Worm (Caenorhabditis elegans): Measurements from ENCODE around the gene K10H10.5.

Gene K10H10.5

DNA sequence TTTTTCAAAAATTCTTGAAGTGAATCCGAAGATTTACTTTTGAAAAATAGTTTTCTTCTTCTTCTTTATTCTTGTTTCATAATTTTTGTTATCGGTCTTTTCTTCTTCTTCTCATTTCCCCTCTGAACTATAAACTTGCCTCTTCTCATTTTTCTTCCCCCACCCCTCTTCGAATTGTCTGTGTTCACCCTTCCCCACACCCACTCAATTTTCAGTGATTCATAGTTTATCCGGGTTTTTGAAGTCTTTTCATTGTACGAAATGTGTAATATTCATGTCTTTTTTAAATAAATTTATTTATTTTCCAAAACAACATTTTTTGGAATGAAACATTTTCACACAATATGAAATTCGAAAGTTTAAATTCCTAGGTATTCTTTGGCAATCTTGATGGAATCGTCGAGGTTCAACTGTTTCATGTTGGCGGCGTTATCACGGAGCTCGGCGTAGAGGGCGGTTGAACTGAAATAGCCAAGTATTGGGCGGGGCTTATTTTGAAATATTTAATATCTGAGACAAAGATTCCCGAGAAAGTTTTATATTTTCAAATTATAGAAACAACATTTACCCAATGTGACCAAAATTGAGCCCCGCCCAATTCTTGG lies 8.9 kb upstream of the K10H10.5 start:
- no peak for TF ChIP-seq rnt-1 (tag; optimal IDR thresholded peaks at IDR 0.05)
- no peak for TF ChIP-seq egl-27 (tag; optimal IDR thresholded peaks at IDR 0.05)
- no peak for TF ChIP-seq egl-13 (tag; optimal IDR thresholded peaks at IDR 0.05)
- no peak for TF ChIP-seq ztf-11 (tag; optimal IDR thresholded peaks at IDR 0.05)
- TF ChIP-seq fkh-4 (tag; optimal IDR thresholded peaks at IDR 0.05; ENCODE audit: borderline replicate concordance), result no peak
- no peak for TF ChIP-seq unc-98 (GFP tag; IDR thresholded peaks at IDR 0.05)
- no peak for TF ChIP-seq ceh-63 (GFP tag; optimal IDR thresholded peaks at IDR 0.05)
- no peak for TF ChIP-seq mef-2 (tag; optimal IDR thresholded peaks at IDR 0.05)
- no peak for TF ChIP-seq unc-86 (tag; optimal IDR thresholded peaks at IDR 0.05)
- TF ChIP-seq xbp-1 (tag; optimal IDR thresholded peaks at IDR 0.05), result no peak
- no peak for TF ChIP-seq sox-4 (tag; optimal IDR thresholded peaks at IDR 0.05)
- no peak for TF ChIP-seq irx-1 (tag; optimal IDR thresholded peaks at IDR 0.05)

DNA sequence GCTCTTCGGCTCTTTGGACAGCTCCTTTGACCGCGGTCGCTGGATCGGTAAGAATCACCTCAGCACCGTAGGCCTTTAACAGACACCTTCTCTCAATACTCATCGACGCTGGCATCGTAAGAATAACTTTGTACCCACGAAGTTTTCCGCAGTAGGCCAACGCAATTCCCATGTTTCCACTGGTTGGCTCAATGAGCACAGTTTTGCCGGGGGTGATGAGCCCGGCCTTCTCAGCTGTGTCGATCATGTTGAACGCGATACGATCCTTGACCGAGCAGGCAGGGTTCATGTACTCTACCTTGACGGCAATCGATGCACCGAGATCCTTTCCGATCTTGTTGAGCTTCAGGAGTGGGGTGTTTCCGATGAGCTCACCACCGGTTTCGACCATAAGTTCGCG lies 7.5 kb upstream of the K10H10.5 start:
- TF ChIP-seq lin-39 (tag; optimal IDR thresholded peaks at IDR 0.05), result no peak

DNA sequence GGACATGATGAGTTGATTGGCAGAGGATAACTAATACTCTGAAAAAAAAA lies 7.3 kb upstream of the K10H10.5 start, which contains the start of gene cysl-2:
Gene cysl-2, minus strand, starts transcription at position 38 of the 50 bp plus-strand sequence.
- no peak for TF ChIP-seq pax-3 (tag; optimal IDR thresholded peaks at IDR 0.05)
- TF ChIP-seq fkh-4 (tag; optimal IDR thresholded peaks at IDR 0.05; ENCODE audit: borderline replicate concordance), result no peak
- no peak for TF ChIP-seq nhr-76 (tag; optimal IDR thresholded peaks at IDR 0.05)
- no peak for TF ChIP-seq ceh-8 (GFP tag; optimal IDR thresholded peaks at IDR 0.05)
- TF ChIP-seq F16B12.6 (tag; optimal IDR thresholded peaks at IDR 0.05), result no peak
- TF ChIP-seq irx-1 (tag; optimal IDR thresholded peaks at IDR 0.05), result no peak
- no peak for TF ChIP-seq Y116A8C.19 (tag; optimal IDR thresholded peaks at IDR 0.05; ENCODE audit: borderline replicate concordance)
- no peak for TF ChIP-seq egl-27 (tag; optimal IDR thresholded peaks at IDR 0.05)
- TF ChIP-seq lin-35 (GFP tag; optimal IDR thresholded peaks at IDR 0.05), result no peak
- no peak for TF ChIP-seq unc-98 (GFP tag; IDR thresholded peaks at IDR 0.05)
- no peak for TF ChIP-seq hlh-17 (GFP tag; optimal IDR thresholded peaks at IDR 0.05; ENCODE audit: borderline replicate concordance)
- no peak for TF ChIP-seq unc-130 (tag; optimal IDR thresholded peaks at IDR 0.05)
- no peak for TF ChIP-seq unc-30 (tag; optimal IDR thresholded peaks at IDR 0.05)
- no peak for TF ChIP-seq hlh-4 (tag; optimal IDR thresholded peaks at IDR 0.05)
- no peak for TF ChIP-seq lsy-2 (tag; optimal IDR thresholded peaks at IDR 0.05)

DNA sequence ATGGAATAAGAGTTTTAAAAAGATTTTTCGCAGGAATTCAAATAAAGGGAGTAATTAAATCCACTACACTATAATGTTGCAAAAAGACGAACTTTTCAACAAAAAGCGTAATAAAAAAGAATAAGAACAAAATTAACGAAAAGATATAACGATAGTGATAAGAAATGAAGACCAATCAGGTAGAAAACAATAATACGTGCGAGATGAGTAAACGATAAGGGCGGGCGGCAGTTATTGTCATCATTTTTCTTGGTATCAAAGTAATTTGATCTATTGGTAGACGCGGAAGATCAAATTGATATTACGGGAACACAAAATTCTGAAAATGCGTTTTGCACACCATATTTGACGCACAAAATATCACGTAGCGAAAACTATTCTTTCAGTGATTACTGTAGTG lies 7.1 kb upstream of the K10H10.5 start:
- TF ChIP-seq ceh-63 (GFP tag; optimal IDR thresholded peaks at IDR 0.05) (no peak), efl-3 (GFP tag; optimal IDR thresholded peaks at IDR 0.05) (no peak), ztf-4 (tag; optimal IDR thresholded peaks at IDR 0.05) (no peak), elt-3 (tag; optimal IDR thresholded peaks at IDR 0.05) (peak in 1 of 6 experiments; percentile 2), nhr-237 (tag; optimal IDR thresholded peaks at IDR 0.05) (no peak), lin-15B (tag; optimal IDR thresholded peaks at IDR 0.05) (no peak), snu-23 (GFP tag; optimal IDR thresholded peaks at IDR 0.05) (no peak), skn-1 (tag; optimal IDR thresholded peaks at IDR 0.05) (peak; percentile 30), sox-4 (tag; optimal IDR thresholded peaks at IDR 0.05) (no peak), zip-4 (GFP tag; optimal IDR thresholded peaks at IDR 0.05) (no peak), lin-14 (GFP tag; optimal IDR thresholded peaks at IDR 0.05) (peak; percentile 19), hpl-2 (GFP tag; optimal IDR thresholded peaks at IDR 0.05) (no peak), zag-1 (tag; optimal IDR thresholded peaks at IDR 0.05) (no peak), ztf-11 (tag; optimal IDR thresholded peaks at IDR 0.05) (no peak), lir-3 (tag; optimal IDR thresholded peaks at IDR 0.05; ENCODE audit: poor library complexity) (no peak), nhr-20 (tag; optimal IDR thresholded peaks at IDR 0.05) (peak; percentile 2), vab-15 (tag; optimal IDR thresholded peaks at IDR 0.05) (no peak), nhr-85 (tag) (peak; percentile 76), blmp-1 (tag; optimal IDR thresholded peaks at IDR 0.05) (peak; percentile 33), elt-2 (tag; optimal IDR thresholded peaks at IDR 0.05) (peak; percentile 49), mab-9 (GFP tag; IDR thresholded peaks at IDR 0.05) (no peak), nhr-47 (tag; optimal IDR thresholded peaks at IDR 0.05) (no peak), ces-1 (GFP tag; optimal IDR thresholded peaks at IDR 0.05) (no peak), tbx-2 (tag; optimal IDR thresholded peaks at IDR 0.05) (no peak)

All from whole organism, L1 larva.